Worm (Caenorhabditis elegans) whole organism, early embryonic: ENCODE data around the gene sut-1.

Experiments
- B0310.2 ChIP-seq: sonication (generic microtip); optimal IDR thresholded peaks from 2 replicates; lab custom pipeline; 2016; ENCODE audit warnings: mild to moderate bottlenecking, missing genetic modification characterization, missing compliant biosample characterization
- F13C5.2 ChIP-seq: sonication (generic microtip); optimal IDR thresholded peaks from 2 replicates; lab custom pipeline; 2017; ENCODE audit warnings: mild to moderate bottlenecking, missing genetic modification characterization, inconsistent platforms, missing compliant biosample characterization
- aly-1 ChIP-seq: sonication (generic microtip); optimal IDR thresholded peaks from 2 replicates; lab custom pipeline; 2016; ENCODE audit warnings: missing genetic modification characterization, missing compliant biosample characterization
- ama-1 ChIP-seq: fragments of 150-350 bp; optimal IDR thresholded peaks from 2 replicates; lab custom pipeline; 2014
- ceh-13 ChIP-seq: fragments of 200-800 bp; sonication (Bioruptor generic); optimal IDR thresholded peaks from 2 replicates; lab custom pipeline; 2018; ENCODE audit warnings: mild to moderate bottlenecking, missing genetic modification characterization, missing compliant biosample characterization
- ceh-36 ChIP-seq: sonication (generic microtip); optimal IDR thresholded peaks from 2 replicates; lab custom pipeline; 2016; ENCODE audit warnings: missing genetic modification characterization, inconsistent platforms, missing compliant biosample characterization
- ets-7 ChIP-seq: sonication (generic microtip); optimal IDR thresholded peaks from 2 replicates; lab custom pipeline; 2016; ENCODE audit warnings: missing genotype, missing genetic modification characterization, missing compliant biosample characterization
- flt-1 ChIP-seq: fragments of 200-800 bp; sonication (Bioruptor generic); IDR thresholded peaks from 2 replicates; pipeline ENCODE4 v1.3.6; 2022; ENCODE audit warnings: missing genetic modification characterization, missing compliant biosample characterization
- hmbx-1 ChIP-seq: sonication (generic microtip); optimal IDR thresholded peaks from 2 replicates; lab custom pipeline; 2016; ENCODE audit warnings: mild to moderate bottlenecking, missing genetic modification characterization, missing compliant biosample characterization
- hmg-4 ChIP-seq: fragments of 200-800 bp; sonication (Bioruptor generic); optimal IDR thresholded peaks from 2 replicates; lab custom pipeline; 2018; ENCODE audit warnings: mild to moderate bottlenecking, missing genetic modification characterization, missing compliant biosample characterization
- hnd-1 ChIP-seq: sonication (generic microtip); optimal IDR thresholded peaks from 2 replicates; lab custom pipeline; 2016; ENCODE audit warnings: missing genetic modification characterization, missing compliant biosample characterization
- pes-1 ChIP-seq: fragments of 200-800 bp; sonication (Bioruptor generic); IDR thresholded peaks from 2 replicates; pipeline ENCODE4 v1.3.6; 2022; ENCODE audit warnings: missing genetic modification reagents, missing genetic modification characterization, missing compliant biosample characterization
- scrt-1 ChIP-seq: fragments of 200-800 bp; sonication (Bioruptor generic); IDR thresholded peaks from 2 replicates; pipeline ENCODE4 v1.3.6; 2022; ENCODE audit warnings: missing genetic modification characterization, missing compliant biosample characterization
- sea-1 ChIP-seq: fragments of 200-800 bp; sonication (Bioruptor generic); conservative IDR thresholded peaks from 2 replicates; pipeline ENCODE4 v1.3.6; 2022; ENCODE audit warnings: missing genetic modification characterization, missing compliant biosample characterization
- tbx-11 ChIP-seq: fragments of 200-800 bp; sonication (Bioruptor generic); IDR thresholded peaks from 2 replicates; pipeline ENCODE4 v1.3.6; 2022; ENCODE audit warnings: missing genetic modification characterization, missing compliant biosample characterization
- tbx-37 ChIP-seq: fragments of 200-800 bp; sonication (Bioruptor generic); conservative IDR thresholded peaks from 2 replicates; pipeline ENCODE4 v1.3.6; 2022; ENCODE audit warnings: missing genetic modification reagents, missing genetic modification characterization, missing compliant biosample characterization
- tra-4 ChIP-seq: sonication (generic microtip); optimal IDR thresholded peaks from 2 replicates; lab custom pipeline; 2017; ENCODE audit warnings: missing genetic modification characterization, missing compliant biosample characterization

Gene sut-1

ce11 chrII:1131821-1132220 lies 8.8 kb upstream of the sut-1 start:
- TF ChIP-seq hnd-1 (tag; lab: Kevin White, UChicago) (no peak), ets-7 (tag; lab: Kevin White, UChicago) (no peak), hmbx-1 (tag; lab: Kevin White, UChicago) (no peak), pes-1 (GFP tag; lab: Robert Waterston, UW) (no peak), B0310.2 (no peak), aly-1 (no peak), flt-1 (GFP tag; lab: Robert Waterston, UW) (no peak), tbx-11 (GFP tag; lab: Robert Waterston, UW) (no peak), ceh-36 (tag; lab: Kevin White, UChicago) (no peak), ceh-13 (GFP tag; lab: Kevin White, UChicago) (no peak), scrt-1 (GFP tag; lab: Robert Waterston, UW) (no peak), F13C5.2 (tag; lab: Kevin White, UChicago) (no peak), sea-1 (GFP tag; lab: Robert Waterston, UW) (no peak)

- TF ChIP-seq hmg-4 (GFP tag; lab: Kevin White, UChicago) (no peak), B0310.2 (no peak), ceh-36 (tag; lab: Kevin White, UChicago) (no peak), tbx-11 (GFP tag; lab: Robert Waterston, UW) (no peak), flt-1 (GFP tag; lab: Robert Waterston, UW) (no peak), tbx-37 (GFP tag; lab: Robert Waterston, UW) (no peak), aly-1 (no peak), tra-4 (tag; lab: Kevin White, UChicago) (no peak), hnd-1 (tag; lab: Kevin White, UChicago) (no peak)
These were observed 8.3 kb upstream of the sut-1 start for ce11 chrII:1131367-1131766.

- TF ChIP-seq hnd-1 (tag; lab: Kevin White, UChicago), result no peak
- no peak for TF ChIP-seq pes-1 (GFP tag; lab: Robert Waterston, UW)
- no peak for TF ChIP-seq ama-1 (lab: Kevin White, UChicago)
- no peak for TF ChIP-seq sea-1 (GFP tag; lab: Robert Waterston, UW)
- TF ChIP-seq scrt-1 (GFP tag; lab: Robert Waterston, UW), result no peak
These were observed 7.2 kb upstream of the sut-1 start for ce11 chrII:1130241-1130640.

ce11 chrII:1127676-1128075 lies 4.6 kb upstream of the sut-1 start, which contains the start of gene taf-6.1:
Gene taf-6.1 (plus strand): TSS chrII:1127976.
- TF ChIP-seq hmg-4 (GFP tag; lab: Kevin White, UChicago), result no peak
- TF ChIP-seq aly-1, result no peak
- TF ChIP-seq ama-1 (lab: Kevin White, UChicago), result no peak
- no peak for TF ChIP-seq ceh-36 (tag; lab: Kevin White, UChicago)
- TF ChIP-seq ceh-13 (GFP tag; lab: Kevin White, UChicago), result no peak
- TF ChIP-seq ets-7 (tag; lab: Kevin White, UChicago), result no peak
- no peak for TF ChIP-seq flt-1 (GFP tag; lab: Robert Waterston, UW)
- TF ChIP-seq B0310.2, result no peak

ce11 chrII:1126472-1126871 lies 3.4 kb upstream of the sut-1 start:
- TF ChIP-seq hnd-1 (tag; lab: Kevin White, UChicago) (no peak), hmbx-1 (tag; lab: Kevin White, UChicago) (no peak), F13C5.2 (tag; lab: Kevin White, UChicago) (no peak), tbx-11 (GFP tag; lab: Robert Waterston, UW) (no peak), tra-4 (tag; lab: Kevin White, UChicago) (no peak), hmg-4 (GFP tag; lab: Kevin White, UChicago) (no peak), B0310.2 (no peak), ets-7 (tag; lab: Kevin White, UChicago) (no peak), aly-1 (no peak), tbx-37 (GFP tag; lab: Robert Waterston, UW) (no peak), ama-1 (lab: Kevin White, UChicago) (no peak), sea-1 (GFP tag; lab: Robert Waterston, UW) (no peak)

- TF ChIP-seq tbx-37 (GFP tag; lab: Robert Waterston, UW), result no peak
- no peak for TF ChIP-seq pes-1 (GFP tag; lab: Robert Waterston, UW)
- TF ChIP-seq ceh-36 (tag; lab: Kevin White, UChicago), result no peak
- TF ChIP-seq flt-1 (GFP tag; lab: Robert Waterston, UW), result no peak
These were observed 1.7 kb upstream of the sut-1 start for ce11 chrII:1124757-1125156.

ce11 chrII:1117992-1118729 lies 4.9 kb downstream of the sut-1 start, which contains the start of gene lips-13:
Gene lips-13 (minus strand): TSS chrII:1118042.
- TF ChIP-seq ets-7 (tag; lab: Kevin White, UChicago) (no peak), tbx-11 (GFP tag; lab: Robert Waterston, UW) (no peak), scrt-1 (GFP tag; lab: Robert Waterston, UW) (no peak), tra-4 (tag; lab: Kevin White, UChicago) (no peak), pes-1 (GFP tag; lab: Robert Waterston, UW) (no peak), hmg-4 (GFP tag; lab: Kevin White, UChicago) (no peak), tbx-37 (GFP tag; lab: Robert Waterston, UW) (no peak), ceh-13 (GFP tag; lab: Kevin White, UChicago) (no peak), sea-1 (GFP tag; lab: Robert Waterston, UW) (no peak), hnd-1 (tag; lab: Kevin White, UChicago) (no peak), flt-1 (GFP tag; lab: Robert Waterston, UW) (no peak), ama-1 (lab: Kevin White, UChicago) (no peak), aly-1 (no peak), F13C5.2 (tag; lab: Kevin White, UChicago) (no peak), hmbx-1 (tag; lab: Kevin White, UChicago) (no peak), ceh-36 (tag; lab: Kevin White, UChicago) (no peak), B0310.2 (no peak)
